Worm (Caenorhabditis elegans) whole organism, mixed stage, embryonic: ENCODE measurements around the gene Y102A5C.27.

Experiments
- M03D4.4 ChIP-seq: sonication (generic microtip); optimal IDR thresholded peaks from 2 replicates; lab custom pipeline; 2017; ENCODE audit warnings: mild to moderate bottlenecking, missing genetic modification characterization, missing compliant biosample characterization
- ceh-43 ChIP-seq: fragments of 200-800 bp; sonication (Bioruptor generic); optimal IDR thresholded peaks from 2 replicates; lab custom pipeline; 2018; ENCODE audit warnings: mild to moderate bottlenecking, missing genetic modification characterization, moderate library complexity, missing compliant biosample characterization
- cnd-1 ChIP-seq: fragments of 200-800 bp; sonication (Bioruptor generic); optimal IDR thresholded peaks from 2 replicates; lab custom pipeline; 2018; ENCODE audit warnings: mild to moderate bottlenecking, missing genetic modification characterization, missing compliant biosample characterization
- elt-1 ChIP-seq: sonication (generic microtip); optimal IDR thresholded peaks from 2 replicates; lab custom pipeline; 2017; ENCODE audit warnings: missing genetic modification characterization, mild to moderate bottlenecking, missing compliant biosample characterization, antibody characterized with exemption, moderate library complexity, borderline replicate concordance; ENCODE audit not compliant: insufficient read depth
- mep-1 ChIP-seq: fragments of 150-350 bp; optimal IDR thresholded peaks from 2 replicates; lab custom pipeline; 2017; ENCODE audit warnings: missing biosample characterization, missing genetic modification reagents, missing genetic modification characterization, inconsistent platforms
- nhr-76 ChIP-seq: sonication (generic microtip); optimal IDR thresholded peaks from 2 replicates; lab custom pipeline; 2017; ENCODE audit warnings: missing biosample characterization, missing genetic modification characterization
- pha-4 ChIP-seq: fragments of 150-350 bp; optimal IDR thresholded peaks from 2 replicates; lab custom pipeline; 2018; ENCODE audit warnings: missing biosample characterization, missing genetic modification reagents, missing genetic modification characterization
- snpc-4 ChIP-seq: fragments of 150-350 bp; optimal IDR thresholded peaks from 2 replicates; lab custom pipeline; 2014; ENCODE audit warnings: missing biosample characterization, missing genetic modification characterization
- unc-62 ChIP-seq: fragments of 150-350 bp; optimal IDR thresholded peaks from 2 replicates; lab custom pipeline; 2014; ENCODE audit warnings: missing biosample characterization, missing genetic modification reagents, missing genetic modification characterization
- ztf-11 ChIP-seq: fragments of 150-350 bp; optimal IDR thresholded peaks from 2 replicates; lab custom pipeline; 2014; ENCODE audit warnings: missing biosample characterization, missing genetic modification characterization

ce11 chrV:17016787-17017186 is 28.3 kb upstream of the Y102A5C.27 start, which contains the start of gene srh-97:
- TF ChIP-seq unc-62 (GFP tag; lab: Kevin White, UChicago), result no peak
- TF ChIP-seq nhr-76 (tag; lab: Kevin White, UChicago), result no peak
- no peak for TF ChIP-seq pha-4 (tag; lab: Kevin White, UChicago)
- no peak for TF ChIP-seq ceh-43
- no peak for TF ChIP-seq mep-1
- TF ChIP-seq elt-1 (tag; lab: Kevin White, UChicago), result no peak
- no peak for TF ChIP-seq snpc-4 (tag; lab: Kevin White, UChicago)
- no peak for TF ChIP-seq M03D4.4 (tag; lab: Kevin White, UChicago)
- no peak for TF ChIP-seq cnd-1
- TF ChIP-seq ztf-11 (tag; lab: Kevin White, UChicago), result no peak
